Fruit fly (Drosophila melanogaster): ENCODE data around the gene gdl-ORF39.

Gene gdl-ORF39

DNA sequence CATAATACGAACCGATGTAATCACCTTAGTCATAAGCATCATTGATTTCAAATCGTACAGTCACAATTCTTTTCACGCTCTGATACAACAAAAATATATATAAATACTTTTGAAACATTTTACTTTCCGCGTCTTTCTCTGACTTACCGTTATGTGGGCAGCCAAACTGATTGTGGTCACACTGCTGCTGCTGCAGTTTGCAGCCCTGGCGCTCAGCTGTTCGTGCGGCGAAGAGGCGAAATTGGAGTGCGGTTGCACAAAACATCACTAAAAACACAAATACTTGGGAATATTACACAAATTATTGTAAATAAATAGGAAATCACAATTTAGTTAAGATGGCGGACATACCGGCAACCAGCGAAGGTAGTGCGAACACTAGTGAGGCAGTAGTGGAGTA lies at the start of gene gdl-ORF39, which contains the start of gene gdl (continued):
- no peak for TF ChIP-seq CG33557 (GFP tag; optimal IDR thresholded peaks at IDR 0.05)
- TF ChIP-seq CG15479 (GFP tag; optimal IDR thresholded peaks at IDR 0.05) = peak; percentile 38
- TF ChIP-seq unpg (GFP tag; optimal IDR thresholded peaks at IDR 0.05) = no peak
- peak; percentile 45 for TF ChIP-seq BEAF-32 (GFP tag; optimal IDR thresholded peaks at IDR 0.05)
- no peak for TF ChIP-seq knrl (GFP tag; IDR thresholded peaks at IDR 0.05; ENCODE audit: partially characterized antibody)
- TF ChIP-seq CG2199 (GFP tag; IDR thresholded peaks at IDR 0.05) = 0 out of 3 replicates have a peak, but pooled peaks have one; percentile 23
- TF ChIP-seq cato (GFP tag; optimal IDR thresholded peaks at IDR 0.05; ENCODE audit: borderline replicate concordance) = no peak
- TF ChIP-seq CG14710 (tag; optimal IDR thresholded peaks at IDR 0.05) = peak; percentile 100
- peak; percentile 44 for TF ChIP-seq CG9797 (GFP tag; optimal IDR thresholded peaks at IDR 0.05)
- TF ChIP-seq dmrt99B (tag; optimal IDR thresholded peaks at IDR 0.05) = no peak
- TF ChIP-seq MESR4 (GFP tag; optimal IDR thresholded peaks at IDR 0.05) = peak; percentile 31
- 0 out of 3 replicates have a peak, but pooled peaks have one; percentile 20 for TF ChIP-seq CG16813 (GFP tag; IDR thresholded peaks at IDR 0.05; ENCODE audit: partially characterized antibody)
- peak; percentile 61 for TF ChIP-seq Med (GFP tag)
- TF ChIP-seq esg (GFP tag; conservative IDR thresholded peaks at IDR 0.05) = no peak
- peak; percentile 46; the same call in 1 of the 2 replicates for TF ChIP-seq Bgb (GFP tag; IDR thresholded peaks at IDR 0.05; ENCODE audit: partially characterized antibody)
- TF ChIP-seq ap (GFP tag; IDR thresholded peaks at IDR 0.05) = no peak
- TF ChIP-seq Dref (GFP tag; IDR thresholded peaks at IDR 0.05) = peak; percentile 64
- TF ChIP-seq sens (GFP tag) = peak; percentile 58

DNA sequence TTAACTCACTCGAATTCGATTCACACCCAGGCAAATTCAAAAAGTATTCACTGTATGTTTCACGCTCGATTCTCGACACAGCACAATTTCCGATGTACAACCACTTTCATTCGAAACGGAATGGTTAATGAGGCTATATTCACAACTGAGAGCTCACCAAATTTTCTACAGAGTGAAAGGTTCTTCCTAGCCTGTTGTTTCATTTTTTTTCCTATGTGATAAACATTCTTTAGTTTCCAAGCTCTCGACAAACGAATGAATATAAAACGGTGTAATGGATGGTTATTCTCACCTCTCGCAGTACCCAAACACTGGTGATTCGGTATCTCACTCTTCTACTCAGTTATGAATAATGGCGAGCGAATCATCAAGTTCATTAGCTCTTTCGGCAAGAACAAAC lies 35.2 kb upstream of the gdl-ORF39 start, which contains the start of gene cocoon:
Gene cocoon, minus strand, starts transcription at position 101 of the 400 bp plus-strand sequence.
- TF ChIP-seq da (GFP tag; optimal IDR thresholded peaks at IDR 0.05) (no peak), oc (tag; optimal IDR thresholded peaks at IDR 0.05) (no peak), CG6791 (GFP tag; IDR thresholded peaks at IDR 0.05; ENCODE audit: partially characterized antibody) (no peak), CG7839 (tag; optimal IDR thresholded peaks at IDR 0.05) (no peak), BEAF-32 (GFP tag; optimal IDR thresholded peaks at IDR 0.05) (no peak), Eip74EF (GFP tag; optimal IDR thresholded peaks at IDR 0.05) (no peak), Sry-δ (GFP tag; optimal IDR thresholded peaks at IDR 0.05) (no peak), yki (optimal IDR thresholded peaks at IDR 0.05) (no peak), CG5953 (GFP tag; IDR thresholded peaks at IDR 0.05) (no peak), CG16815 (GFP tag; optimal IDR thresholded peaks at IDR 0.05) (no peak), CG16863 (GFP tag; optimal IDR thresholded peaks at IDR 0.05) (no peak)

- TF ChIP-seq Six4 (GFP tag; optimal IDR thresholded peaks at IDR 0.05) (no peak), kni (GFP tag; optimal IDR thresholded peaks at IDR 0.05) (no peak), fru (optimal IDR thresholded peaks at IDR 0.05) (no peak), Blimp-1 (GFP tag; optimal IDR thresholded peaks at IDR 0.05) (no peak), zfh2 (GFP tag; optimal IDR thresholded peaks at IDR 0.05) (no peak), CG17359 (tag; optimal IDR thresholded peaks at IDR 0.05) (no peak), Dp (GFP tag; optimal IDR thresholded peaks at IDR 0.05) (no peak), slou (GFP tag; optimal IDR thresholded peaks at IDR 0.05) (no peak), CG1603 (tag; optimal IDR thresholded peaks at IDR 0.05) (no peak), run (tag; optimal IDR thresholded peaks at IDR 0.05) (no peak), lola (GFP tag; optimal IDR thresholded peaks at IDR 0.05) (no peak), CG7745 (tag; optimal IDR thresholded peaks at IDR 0.05) (no peak), CG10543 (GFP tag; optimal IDR thresholded peaks at IDR 0.05) (no peak), Hmx (GFP tag; optimal IDR thresholded peaks at IDR 0.05) (no peak)
These were observed 23.9 kb upstream of the gdl-ORF39 start, which contains the start of gene Ran-like for dm6 chr3L:15485302-15485701. TSS of gene Ran-like (minus strand) at chr3L:15485402.

Data from whole organism, embryonic.